In the genomic region with DNA sequence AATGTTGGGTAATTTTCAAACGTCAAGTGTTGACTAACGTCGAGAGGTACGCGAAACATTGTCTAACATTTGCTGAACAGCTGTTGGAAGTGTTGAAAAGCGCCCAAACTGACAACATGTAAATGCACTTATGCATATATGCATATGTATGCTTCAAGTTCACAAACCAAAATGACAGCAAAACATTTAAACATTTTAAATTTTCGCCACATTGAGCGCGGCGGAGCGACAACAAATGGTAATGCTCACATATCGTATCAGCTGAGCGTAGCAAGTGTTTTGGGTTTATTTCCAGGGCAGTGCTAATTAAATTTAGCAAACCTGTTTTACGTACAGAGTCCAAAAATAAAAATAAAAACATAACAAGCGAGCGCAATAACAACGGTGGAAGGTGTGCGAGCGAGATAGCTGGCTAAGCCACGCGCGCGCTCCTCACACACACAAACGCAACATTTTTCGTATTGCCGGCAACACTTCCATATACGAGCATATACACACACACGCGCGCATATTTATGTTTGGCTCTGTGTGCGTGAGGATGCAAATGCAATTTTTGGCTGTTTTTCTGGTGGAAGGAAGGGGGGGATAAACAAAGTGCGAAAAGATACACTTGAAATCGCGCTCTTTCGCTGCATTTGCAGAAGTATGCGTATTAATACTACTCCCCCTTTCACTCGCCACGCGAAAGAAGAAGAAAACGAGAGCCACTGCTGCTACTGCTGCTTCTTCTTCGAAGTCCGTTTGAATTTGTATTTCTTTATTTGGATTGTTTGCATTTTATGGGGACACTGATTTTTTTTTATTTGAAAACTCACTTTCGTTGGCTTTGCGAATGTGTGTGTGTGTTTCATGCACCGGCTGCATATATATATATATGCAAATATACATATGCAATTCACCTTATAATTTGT, we compare ENCODE assay signal across 4 fruit fly cellular contexts.
TF ChIP-seq lines count a peak whose summit lies in the region.

No protein-coding gene starts in this region.

TF ChIP-seq in whole organism, adult, 20 proteins besides CTCF, POLR2A, EP300 and RAD21 (continued from another document):
- TF ChIP-seq CG33017 (tag; optimal IDR thresholded peaks at IDR 0.05; lab: Kevin White, UChicago) (peak; percentile 64), CG1620 (GFP tag; optimal IDR thresholded peaks at IDR 0.05; lab: Kevin White, UChicago) (peak; percentile 78), cnc (optimal IDR thresholded peaks at IDR 0.05; lab: Kevin White, UChicago) (no peak), Hr96 (GFP tag; optimal IDR thresholded peaks at IDR 0.05; lab: Kevin White, UChicago) (no peak), kay (GFP tag; lab: Kevin White, UChicago; ENCODE audit: borderline replicate concordance) (no peak), CG7045 (GFP tag; optimal IDR thresholded peaks at IDR 0.05; lab: Kevin White, UChicago) (peak; percentile 33)

TF ChIP-seq in whole organism, embryonic, 481 proteins besides CTCF, POLR2A, EP300 and RAD21 (continued from another document and continues in another):
- TF ChIP-seq kay (GFP tag; optimal IDR thresholded peaks at IDR 0.05; lab: Kevin White, UChicago) (no peak), CG6254 (GFP tag; optimal IDR thresholded peaks at IDR 0.05; lab: Kevin White, UChicago) (peak; percentile 8), pb (GFP tag; optimal IDR thresholded peaks at IDR 0.05; lab: Kevin White, UChicago) (peak; percentile 5), fu2 (GFP tag; optimal IDR thresholded peaks at IDR 0.05; lab: Kevin White, UChicago) (no peak), Neu2 (GFP tag; optimal IDR thresholded peaks at IDR 0.05; lab: Kevin White, UChicago; ENCODE audit: borderline replicate concordance) (no peak), mam (GFP tag; optimal IDR thresholded peaks at IDR 0.05; lab: Kevin White, UChicago) (peak; percentile 27), ato (GFP tag; IDR thresholded peaks at IDR 0.05; lab: Robert Waterston, UW; ENCODE audit: partially characterized antibody) (no peak), CG6813 (GFP tag; optimal IDR thresholded peaks at IDR 0.05; lab: Kevin White, UChicago) (no peak), zfh2 (GFP tag; optimal IDR thresholded peaks at IDR 0.05; lab: Kevin White, UChicago) (peak; percentile 51), MESR4 (GFP tag; optimal IDR thresholded peaks at IDR 0.05; lab: Kevin White, UChicago) (peak; percentile 22), CG11696 (GFP tag; IDR thresholded peaks at IDR 0.05; lab: Robert Waterston, UW) (no peak), hb (GFP tag; IDR thresholded peaks at IDR 0.05; lab: Robert Waterston, UW; ENCODE audit: partially characterized antibody) (no peak), CG33557 (GFP tag; optimal IDR thresholded peaks at IDR 0.05; lab: Kevin White, UChicago) (no peak), NC2α (GFP tag; optimal IDR thresholded peaks at IDR 0.05; lab: Kevin White, UChicago) (no peak), gem (tag; optimal IDR thresholded peaks at IDR 0.05; lab: Kevin White, UChicago) (peak; percentile 37), esg (GFP tag; conservative IDR thresholded peaks at IDR 0.05; lab: Robert Waterston, UW) (no peak), chm (GFP tag; IDR thresholded peaks at IDR 0.05; lab: Robert Waterston, UW) (no peak), Rfx (GFP tag; IDR thresholded peaks at IDR 0.05; lab: Robert Waterston, UW) (no peak), Meics (GFP tag; optimal IDR thresholded peaks at IDR 0.05; lab: Kevin White, UChicago) (peak; percentile 55), zen (tag; optimal IDR thresholded peaks at IDR 0.05; lab: Kevin White, UChicago) (peak; percentile 17), CG4424 (GFP tag; optimal IDR thresholded peaks at IDR 0.05; lab: Kevin White, UChicago) (peak; percentile 35), nau (GFP tag; optimal IDR thresholded peaks at IDR 0.05; lab: Kevin White, UChicago) (no peak), hkb (optimal IDR thresholded peaks at IDR 0.05; lab: Kevin White, UChicago) (no peak), hkb (GFP tag; IDR thresholded peaks at IDR 0.05; lab: Robert Waterston, UW) (no peak), CG15269 (tag; optimal IDR thresholded peaks at IDR 0.05; lab: Kevin White, UChicago) (no peak), gro (GFP tag; optimal IDR thresholded peaks at IDR 0.05; lab: Kevin White, UChicago) (peak; percentile 1), btn (GFP tag; optimal IDR thresholded peaks at IDR 0.05; lab: Kevin White, UChicago) (peak; percentile 1), CG1233 (GFP tag; optimal IDR thresholded peaks at IDR 0.05; lab: Kevin White, UChicago) (peak; percentile 45), CG12071 (GFP tag; optimal IDR thresholded peaks at IDR 0.05; lab: Kevin White, UChicago) (no peak), CG14014 (GFP tag; IDR thresholded peaks at IDR 0.05; lab: Robert Waterston, UW) (no peak), so (GFP tag; IDR thresholded peaks at IDR 0.05; lab: Robert Waterston, UW) (no peak), lilli (GFP tag; optimal IDR thresholded peaks at IDR 0.05; lab: Kevin White, UChicago) (peak; percentile 41), Doc2 (GFP tag; IDR thresholded peaks at IDR 0.05; lab: Robert Waterston, UW) (no peak), CG32767 (GFP tag; IDR thresholded peaks at IDR 0.05; lab: Robert Waterston, UW) (no peak), Nf-YB (GFP tag; optimal IDR thresholded peaks at IDR 0.05; lab: Kevin White, UChicago) (no peak), CG16863 (GFP tag; optimal IDR thresholded peaks at IDR 0.05; lab: Kevin White, UChicago) (peak; percentile 28), Dek (tag; optimal IDR thresholded peaks at IDR 0.05; lab: Kevin White, UChicago) (peak; percentile 29), Mrtf (GFP tag; IDR thresholded peaks at IDR 0.05; lab: Robert Waterston, UW) (no peak), Atf-2 (GFP tag; optimal IDR thresholded peaks at IDR 0.05; lab: Kevin White, UChicago) (no peak)

TF ChIP-seq in whole organism, prepupa, 60 proteins besides CTCF, POLR2A, EP300 and RAD21 (continued from another document and continues in another):
- no peak for TF ChIP-seq CG6792 (GFP tag; optimal IDR thresholded peaks at IDR 0.05; lab: Kevin White, UChicago)
- TF ChIP-seq Ets21C (GFP tag; optimal IDR thresholded peaks at IDR 0.05; lab: Kevin White, UChicago): peak; percentile 42
- no peak for TF ChIP-seq CG4318 (GFP tag; optimal IDR thresholded peaks at IDR 0.05; lab: Kevin White, UChicago)
- TF ChIP-seq OdsH (GFP tag; optimal IDR thresholded peaks at IDR 0.05; lab: Kevin White, UChicago): no peak
- peak; percentile 59 for TF ChIP-seq Sox102F (GFP tag; optimal IDR thresholded peaks at IDR 0.05; lab: Kevin White, UChicago)
- TF ChIP-seq CG11762 (GFP tag; optimal IDR thresholded peaks at IDR 0.05; lab: Kevin White, UChicago; ENCODE audit: insufficient read depth): no peak
- no peak for TF ChIP-seq salr (GFP tag; optimal IDR thresholded peaks at IDR 0.05; lab: Kevin White, UChicago)
- TF ChIP-seq cyc (GFP tag; optimal IDR thresholded peaks at IDR 0.05; lab: Kevin White, UChicago): peak; percentile 47
- TF ChIP-seq Gug (GFP tag; IDR thresholded peaks at IDR 0.05; lab: Robert Waterston, UW): no peak
- TF ChIP-seq Smox (GFP tag; optimal IDR thresholded peaks at IDR 0.05; lab: Kevin White, UChicago): peak; percentile 50
- peak; percentile 64 for TF ChIP-seq Met (GFP tag; optimal IDR thresholded peaks at IDR 0.05; lab: Kevin White, UChicago)
- peak; percentile 30 for TF ChIP-seq CG32006 (GFP tag; optimal IDR thresholded peaks at IDR 0.05; lab: Kevin White, UChicago)
- TF ChIP-seq CG10669 (GFP tag; optimal IDR thresholded peaks at IDR 0.05; lab: Kevin White, UChicago): no peak
- TF ChIP-seq Hr39 (GFP tag; optimal IDR thresholded peaks at IDR 0.05; lab: Kevin White, UChicago): peak; percentile 44
- peak; percentile 55 for TF ChIP-seq net (GFP tag; optimal IDR thresholded peaks at IDR 0.05; lab: Kevin White, UChicago)
- peak; percentile 44 for TF ChIP-seq CG3919 (GFP tag; optimal IDR thresholded peaks at IDR 0.05; lab: Kevin White, UChicago)
- no peak for TF ChIP-seq CG1621 (tag; optimal IDR thresholded peaks at IDR 0.05; lab: Kevin White, UChicago)
- TF ChIP-seq topi (GFP tag; optimal IDR thresholded peaks at IDR 0.05; lab: Kevin White, UChicago): peak; percentile 57
- peak; percentile 35 for TF ChIP-seq CG10631 (GFP tag; optimal IDR thresholded peaks at IDR 0.05; lab: Kevin White, UChicago)
- TF ChIP-seq Blimp-1 (GFP tag; optimal IDR thresholded peaks at IDR 0.05; lab: Kevin White, UChicago): peak; percentile 69
- TF ChIP-seq CG9139 (GFP tag; optimal IDR thresholded peaks at IDR 0.05; lab: Kevin White, UChicago): no peak
- TF ChIP-seq svp (GFP tag; lab: Kevin White, UChicago): peak; percentile 77
- no peak for TF ChIP-seq Hr38 (GFP tag; optimal IDR thresholded peaks at IDR 0.05; lab: Kevin White, UChicago)
- TF ChIP-seq CG31627 (GFP tag; optimal IDR thresholded peaks at IDR 0.05; lab: Kevin White, UChicago): peak; percentile 34
- TF ChIP-seq acj6 (GFP tag; optimal IDR thresholded peaks at IDR 0.05; lab: Kevin White, UChicago): peak; percentile 23
- TF ChIP-seq dac (GFP tag; optimal IDR thresholded peaks at IDR 0.05; lab: Kevin White, UChicago): no peak
- TF ChIP-seq CG11902 (GFP tag; optimal IDR thresholded peaks at IDR 0.05; lab: Kevin White, UChicago): no peak
- peak; percentile 78 for TF ChIP-seq Eip78C (GFP tag; lab: Kevin White, UChicago)
- TF ChIP-seq fd85E (GFP tag; optimal IDR thresholded peaks at IDR 0.05; lab: Kevin White, UChicago): no peak
- peak; percentile 15 for TF ChIP-seq CG34406 (GFP tag; optimal IDR thresholded peaks at IDR 0.05; lab: Kevin White, UChicago)
- TF ChIP-seq CG11294 (GFP tag; IDR thresholded peaks at IDR 0.05; lab: Robert Waterston, UW): no peak
- TF ChIP-seq CG6808 (GFP tag; optimal IDR thresholded peaks at IDR 0.05; lab: Kevin White, UChicago): peak; percentile 24
- TF ChIP-seq CG8319 (GFP tag; optimal IDR thresholded peaks at IDR 0.05; lab: Kevin White, UChicago): peak; percentile 2
- TF ChIP-seq fd59A (GFP tag; optimal IDR thresholded peaks at IDR 0.05; lab: Kevin White, UChicago): no peak
- TF ChIP-seq CG6276 (GFP tag; optimal IDR thresholded peaks at IDR 0.05; lab: Kevin White, UChicago): peak; percentile 5
- no peak for TF ChIP-seq Hr4 (GFP tag; optimal IDR thresholded peaks at IDR 0.05; lab: Kevin White, UChicago)
- no peak for TF ChIP-seq spab (GFP tag; optimal IDR thresholded peaks at IDR 0.05; lab: Kevin White, UChicago)
- no peak for TF ChIP-seq eg (GFP tag; IDR thresholded peaks at IDR 0.05; lab: Robert Waterston, UW)
- no peak for TF ChIP-seq CG3032 (tag; optimal IDR thresholded peaks at IDR 0.05; lab: Kevin White, UChicago)
- TF ChIP-seq CG16779 (tag; optimal IDR thresholded peaks at IDR 0.05; lab: Kevin White, UChicago): no peak
- no peak for TF ChIP-seq CG6854 (GFP tag; optimal IDR thresholded peaks at IDR 0.05; lab: Kevin White, UChicago)
- TF ChIP-seq achi (GFP tag; optimal IDR thresholded peaks at IDR 0.05; lab: Kevin White, UChicago): peak; percentile 60
- TF ChIP-seq fkh (GFP tag; optimal IDR thresholded peaks at IDR 0.05; lab: Kevin White, UChicago): no peak

TF ChIP-seq in whole organism, wandering third instar larva, 38 proteins besides CTCF, POLR2A, EP300 and RAD21 (continued from another document):
- peak; percentile 62 for TF ChIP-seq fru (GFP tag; optimal IDR thresholded peaks at IDR 0.05; lab: Kevin White, UChicago)
- peak; percentile 47 for TF ChIP-seq woc (GFP tag; optimal IDR thresholded peaks at IDR 0.05; lab: Kevin White, UChicago)
- TF ChIP-seq Hnf4 (GFP tag; optimal IDR thresholded peaks at IDR 0.05; lab: Kevin White, UChicago): peak; percentile 66
